Fruit fly (Drosophila melanogaster) whole organism, adult: ENCODE results near the gene CG14357.

ENCODE experiments used
- CG11617 ChIP-seq: fragments of 200-800 bp; sonication (Bioruptor generic); optimal IDR thresholded peaks from 2 replicates; lab custom pipeline; 2017; ENCODE audit warnings: mild to moderate bottlenecking, missing biosample characterization, missing genetic modification reagents, missing genetic modification characterization
- CG12768 ChIP-seq: fragments of 200-800 bp; sonication (Bioruptor generic); optimal IDR thresholded peaks from 2 replicates; lab custom pipeline; 2017; ENCODE audit warnings: missing biosample characterization, missing genetic modification characterization, mild to moderate bottlenecking, moderate library complexity, missing genetic modification reagents
- CG1620 ChIP-seq: fragments of 200-800 bp; sonication (Bioruptor generic); optimal IDR thresholded peaks from 2 replicates; lab custom pipeline; 2016; ENCODE audit warnings: missing biosample characterization, missing genetic modification characterization
- CG5204 ChIP-seq: fragments of 200-800 bp; sonication (Bioruptor generic); optimal IDR thresholded peaks from 2 replicates; lab custom pipeline; 2016; ENCODE audit warnings: missing biosample characterization, missing genetic modification characterization
- CG7045 ChIP-seq: fragments of 200-800 bp; sonication (Bioruptor generic); optimal IDR thresholded peaks from 2 replicates; lab custom pipeline; 2017; ENCODE audit warnings: missing biosample characterization, mild to moderate bottlenecking, missing genetic modification characterization
- Clk ChIP-seq: fragments of 200-800 bp; sonication (Bioruptor generic); optimal IDR thresholded peaks from 2 replicates; lab custom pipeline; 2017; ENCODE audit warnings: missing biosample characterization, missing genetic modification characterization
- Crg-1 ChIP-seq: fragments of 200-800 bp; sonication (Bioruptor generic); optimal IDR thresholded peaks from 2 replicates; lab custom pipeline; 2016; ENCODE audit warnings: missing biosample characterization, missing genetic modification characterization
- Hr96 ChIP-seq: fragments of 200-800 bp; sonication (Bioruptor generic); optimal IDR thresholded peaks from 2 replicates; lab custom pipeline; 2016; ENCODE audit warnings: missing biosample characterization, missing genetic modification characterization
- Mnt ChIP-seq: fragments of 200-800 bp; sonication (Bioruptor generic); optimal IDR thresholded peaks from 2 replicates; lab custom pipeline; 2016; ENCODE audit warnings: missing biosample characterization, mild to moderate bottlenecking, missing genetic modification characterization
- bab1 ChIP-seq: fragments of 200-800 bp; sonication (Bioruptor generic); optimal IDR thresholded peaks from 3 replicates; lab custom pipeline; 2019; ENCODE audit warnings: missing biosample characterization, mild to moderate bottlenecking, missing genetic modification characterization, moderate library complexity
- kay ChIP-seq: fragments of 200-800 bp; sonication (Bioruptor generic); peaks from one replicate; lab custom pipeline; 2016; ENCODE audit warnings: missing biosample characterization, missing genetic modification characterization, borderline replicate concordance
- tj ChIP-seq: fragments of 200-800 bp; sonication (Bioruptor generic); optimal IDR thresholded peaks from 3 replicates; lab custom pipeline; 2017; ENCODE audit warnings: missing biosample characterization, mild to moderate bottlenecking, missing genetic modification characterization, moderate library complexity

- TF ChIP-seq Hr96 (GFP tag; lab: Kevin White, UChicago) (no peak), bab1 (GFP tag; lab: Kevin White, UChicago) (no peak), tj (no peak), kay (GFP tag; lab: Kevin White, UChicago) (no peak), Crg-1 (GFP tag; lab: Kevin White, UChicago) (no peak), CG1620 (GFP tag; lab: Kevin White, UChicago) (no peak), CG5204 (GFP tag; lab: Kevin White, UChicago) (no peak), Clk (GFP tag; lab: Kevin White, UChicago) (no peak), CG7045 (GFP tag; lab: Kevin White, UChicago) (no peak), Mnt (GFP tag; lab: Kevin White, UChicago) (no peak), CG11617 (GFP tag; lab: Kevin White, UChicago) (no peak), CG12768 (GFP tag; lab: Kevin White, UChicago) (no peak)
These were observed 4.1 kb upstream of the CG14357 start for dm6 chr3R:14116088-14116487.
